Fruit fly (Drosophila melanogaster) whole organism: Measurements from ENCODE around the gene Tcs5.

Experiments used
- CG8478 ChIP-seq: fragments of >200 bp; optimal IDR thresholded peaks from 2 replicates; lab custom pipeline; 2018; ENCODE audit warnings: inconsistent platforms
- Dll ChIP-seq: fragments of >200 bp; optimal IDR thresholded peaks from 2 replicates; lab custom pipeline; 2017
- EcR ChIP-seq, 2 experiments: fragments of >200 bp; optimal IDR thresholded peaks; 2 replicates each; lab custom pipeline; 2017; ENCODE audit warnings: missing biosample characterization in 2 of 2, missing genetic modification characterization in 2 of 2, missing genetic modification reagents in 2 of 2
- pan ChIP-seq: fragments of >200 bp; optimal IDR thresholded peaks from 2 replicates; lab custom pipeline; 2017
- psq ChIP-seq: fragments of >200 bp; optimal IDR thresholded peaks from 2 replicates; lab custom pipeline; 2017
- usp ChIP-seq: fragments of >200 bp; optimal IDR thresholded peaks from 2 replicates; lab custom pipeline; 2017; ENCODE audit warnings: missing biosample characterization, missing genetic modification characterization, mixed read lengths

Gene Tcs5

dm6 chr3L:5139312-5139711 lies at the start of gene Tcs5, which contains the start of gene CHMP2B:
Gene Tcs5 (minus strand): TSS chr3L:5139395.
Gene CHMP2B (plus strand): TSS chr3L:5139619.
- TF ChIP-seq EcR (GFP tag; optimal IDR thresholded peaks at IDR 0.05; lab: Kevin White, UChicago) (no peak), CG8478 (lab: Kevin White, UChicago) (no peak), psq (no peak), pan (lab: Kevin White, UChicago) (no peak), Dll (lab: Kevin White, UChicago) (no peak), usp (GFP tag; lab: Kevin White, UChicago) (no peak)

dm6 chr3L:5188402-5188801 lies 49.2 kb upstream of the Tcs5 start:
- TF ChIP-seq usp (GFP tag; lab: Kevin White, UChicago) (no peak), CG8478 (lab: Kevin White, UChicago) (no peak), psq (no peak), EcR (GFP tag; optimal IDR thresholded peaks at IDR 0.05; lab: Kevin White, UChicago) (no peak), Dll (lab: Kevin White, UChicago) (no peak), pan (lab: Kevin White, UChicago) (no peak)

- TF ChIP-seq pan (lab: Kevin White, UChicago): no peak
- no peak for TF ChIP-seq usp (GFP tag; lab: Kevin White, UChicago)
- no peak for TF ChIP-seq Dll (lab: Kevin White, UChicago)
- no peak for TF ChIP-seq psq
These were observed 48.4 kb upstream of the Tcs5 start for dm6 chr3L:5187572-5187934.

- TF ChIP-seq usp (GFP tag; lab: Kevin White, UChicago) (no peak), Dll (lab: Kevin White, UChicago) (no peak), CG8478 (lab: Kevin White, UChicago) (no peak), psq (no peak), EcR (GFP tag; optimal IDR thresholded peaks at IDR 0.05; lab: Kevin White, UChicago) (no peak), pan (lab: Kevin White, UChicago) (no peak)
These were observed 47.8 kb upstream of the Tcs5 start for dm6 chr3L:5186807-5187571.

dm6 chr3L:5184860-5185639 lies 45.9 kb upstream of the Tcs5 start:
- TF ChIP-seq pan (lab: Kevin White, UChicago): no peak
- no peak for TF ChIP-seq usp (GFP tag; lab: Kevin White, UChicago)
- TF ChIP-seq Dll (lab: Kevin White, UChicago): peak; percentile 99

- TF ChIP-seq CG8478 (lab: Kevin White, UChicago) (no peak), Dll (lab: Kevin White, UChicago) (no peak), EcR (GFP tag; optimal IDR thresholded peaks at IDR 0.05; lab: Kevin White, UChicago) (no peak), pan (lab: Kevin White, UChicago) (no peak), usp (GFP tag; lab: Kevin White, UChicago) (no peak), psq (no peak)
These were observed 45.3 kb upstream of the Tcs5 start for dm6 chr3L:5184502-5184859.

dm6 chr3L:5183662-5184061 lies 44.5 kb upstream of the Tcs5 start:
- TF ChIP-seq psq: no peak
- no peak for TF ChIP-seq Dll (lab: Kevin White, UChicago)

- TF ChIP-seq CG8478 (lab: Kevin White, UChicago) (no peak), usp (GFP tag; lab: Kevin White, UChicago) (no peak), Dll (lab: Kevin White, UChicago) (no peak), pan (lab: Kevin White, UChicago) (no peak), EcR (GFP tag; optimal IDR thresholded peaks at IDR 0.05; lab: Kevin White, UChicago) (no peak), psq (no peak)
These were observed 43.9 kb upstream of the Tcs5 start for dm6 chr3L:5182994-5183566.

- TF ChIP-seq usp (GFP tag; lab: Kevin White, UChicago) (no peak), EcR (GFP tag; optimal IDR thresholded peaks at IDR 0.05; lab: Kevin White, UChicago) (no peak), Dll (lab: Kevin White, UChicago) (no peak), CG8478 (lab: Kevin White, UChicago) (no peak), psq (no peak), pan (lab: Kevin White, UChicago) (no peak)
These were observed 43.2 kb upstream of the Tcs5 start for dm6 chr3L:5182255-5182993.

dm6 chr3L:5180968-5181612 lies 41.9 kb upstream of the Tcs5 start:
- TF ChIP-seq pan (lab: Kevin White, UChicago) (no peak), CG8478 (lab: Kevin White, UChicago) (no peak), Dll (lab: Kevin White, UChicago) (no peak), psq (no peak), usp (GFP tag; lab: Kevin White, UChicago) (no peak), EcR (GFP tag; optimal IDR thresholded peaks at IDR 0.05; lab: Kevin White, UChicago) (no peak)

- TF ChIP-seq pan (lab: Kevin White, UChicago): no peak
- TF ChIP-seq EcR (GFP tag; optimal IDR thresholded peaks at IDR 0.05; lab: Kevin White, UChicago): no peak
- TF ChIP-seq CG8478 (lab: Kevin White, UChicago): no peak
- no peak for TF ChIP-seq Dll (lab: Kevin White, UChicago)
These were observed 41.0 kb upstream of the Tcs5 start for dm6 chr3L:5180179-5180578.
